Worm (Caenorhabditis elegans) whole organism, L1 larva: ENCODE measurements around the gene F47C12.7.

Source experiments
- C04F5.9 ChIP-seq: sonication (generic microtip); optimal IDR thresholded peaks from 2 replicates; lab custom pipeline; 2016; ENCODE audit warnings: missing genetic modification characterization, missing compliant biosample characterization
- C16A3.4 ChIP-seq: fragments of 150-350 bp; optimal IDR thresholded peaks from 2 replicates; lab custom pipeline; 2014; ENCODE audit warnings: missing biosample characterization, missing genetic modification characterization
- F16B12.6 ChIP-seq: fragments of 150-350 bp; optimal IDR thresholded peaks from 2 replicates; lab custom pipeline; 2014; ENCODE audit warnings: missing biosample characterization, missing genetic modification characterization
- Y116A8C.19 ChIP-seq: sonication (generic microtip); optimal IDR thresholded peaks from 2 replicates; lab custom pipeline; 2016; ENCODE audit warnings: missing compliant biosample characterization, missing genetic modification characterization, borderline replicate concordance
- alr-1 ChIP-seq: fragments of 200-800 bp; sonication (Bioruptor generic); optimal IDR thresholded peaks from 2 replicates; lab custom pipeline; 2018; ENCODE audit warnings: borderline replicate concordance, mild to moderate bottlenecking, missing genetic modification characterization, missing compliant biosample characterization
- aly-2 ChIP-seq: fragments of 150-350 bp; optimal IDR thresholded peaks from 2 replicates; lab custom pipeline; 2014; ENCODE audit warnings: missing biosample characterization, missing genetic modification characterization
- blmp-1 ChIP-seq: fragments of 150-350 bp; optimal IDR thresholded peaks from 2 replicates; lab custom pipeline; 2014; ENCODE audit warnings: missing biosample characterization, missing genetic modification characterization
- ceh-8 ChIP-seq: fragments of 200-800 bp; sonication (Bioruptor generic); optimal IDR thresholded peaks from 2 replicates; lab custom pipeline; 2018; ENCODE audit warnings: mild to moderate bottlenecking, missing genetic modification characterization, moderate library complexity, missing compliant biosample characterization
- ceh-82 ChIP-seq, 3 experiments: fragments of 150-350 bp in 1 of 3; sonication (generic microtip) in 2 of 3; optimal IDR thresholded peaks; 2 replicates each; lab custom pipeline; 2014 to 2017; ENCODE audit warnings: missing biosample characterization in 3 of 3, missing genetic modification characterization in 3 of 3
- ces-1 ChIP-seq: fragments of 150-350 bp; optimal IDR thresholded peaks from 2 replicates; lab custom pipeline; 2014; ENCODE audit warnings: missing biosample characterization, missing genetic modification reagents, missing genetic modification characterization
- dsc-1 ChIP-seq: sonication (generic microtip); optimal IDR thresholded peaks from 2 replicates; lab custom pipeline; 2016; ENCODE audit warnings: mild to moderate bottlenecking, missing genetic modification characterization, missing compliant biosample characterization
- efl-1 ChIP-seq, 4 experiments: fragments of 150-350 bp; optimal IDR thresholded peaks in 3 of 4; peaks in 1 of 4; 1 replicate in 1 of 4; 2 replicates in 3 of 4; lab custom pipeline; 2014; ENCODE audit warnings: missing biosample characterization in 2 of 4, missing genetic modification characterization in 2 of 4, missing genetic modification reagents in 2 of 4
- egl-13 ChIP-seq: sonication (generic microtip); optimal IDR thresholded peaks from 2 replicates; lab custom pipeline; 2016; ENCODE audit warnings: missing genotype, missing genetic modification reagents, missing genetic modification characterization, missing compliant biosample characterization
- elt-2 ChIP-seq: sonication (generic microtip); optimal IDR thresholded peaks from 2 replicates; lab custom pipeline; 2016; ENCODE audit warnings: missing genetic modification characterization, mild to moderate bottlenecking, inconsistent platforms, missing compliant biosample characterization, missing genetic modification reagents
- fkh-10 ChIP-seq: sonication (generic microtip); optimal IDR thresholded peaks from 2 replicates; lab custom pipeline; 2017; ENCODE audit warnings: missing biosample characterization, missing genetic modification reagents, missing genetic modification characterization
- fkh-8 ChIP-seq: sonication (generic microtip); optimal IDR thresholded peaks from 2 replicates; lab custom pipeline; 2016; ENCODE audit warnings: mild to moderate bottlenecking, missing genetic modification characterization, missing compliant biosample characterization
- grh-1 ChIP-seq: fragments of 200-800 bp; sonication (Bioruptor generic); IDR thresholded peaks from 2 replicates; pipeline ENCODE4 v1.3.6; 2022; ENCODE audit warnings: missing genetic modification reagents, missing genetic modification characterization, missing compliant biosample characterization
- hlh-17 ChIP-seq: fragments of 200-800 bp; sonication (Bioruptor generic); optimal IDR thresholded peaks from 2 replicates; lab custom pipeline; 2018; ENCODE audit warnings: missing genetic modification characterization, mild to moderate bottlenecking, missing compliant biosample characterization, moderate library complexity, borderline replicate concordance
- hlh-4 ChIP-seq: sonication (generic microtip); optimal IDR thresholded peaks from 2 replicates; lab custom pipeline; 2016; ENCODE audit warnings: mild to moderate bottlenecking, missing genetic modification characterization, missing compliant biosample characterization
- hpl-2 ChIP-seq: fragments of 150-350 bp; optimal IDR thresholded peaks from 2 replicates; lab custom pipeline; 2014; ENCODE audit warnings: missing biosample characterization, missing genetic modification reagents, missing genetic modification characterization
- isw-1 ChIP-seq: fragments of 200-800 bp; sonication (Bioruptor generic); IDR thresholded peaks from 2 replicates; pipeline ENCODE4 v1.3.6; 2022; ENCODE audit warnings: missing genetic modification characterization, missing compliant biosample characterization
- jun-1 ChIP-seq: fragments of 150-350 bp; optimal IDR thresholded peaks from 2 replicates; lab custom pipeline; 2014; ENCODE audit warnings: missing biosample characterization, missing genetic modification reagents, missing genetic modification characterization
- lin-14 ChIP-seq: fragments of 200-800 bp; sonication (Bioruptor generic); optimal IDR thresholded peaks from 2 replicates; lab custom pipeline; 2018; ENCODE audit warnings: mild to moderate bottlenecking, missing genetic modification characterization, moderate library complexity, missing compliant biosample characterization
- lin-15B ChIP-seq: fragments of 150-350 bp; sonication (generic microtip); optimal IDR thresholded peaks from 3 replicates; lab custom pipeline; 2014; ENCODE audit warnings: missing biosample characterization, missing genetic modification characterization
- lin-39 ChIP-seq: fragments of 150-350 bp; optimal IDR thresholded peaks from 2 replicates; lab custom pipeline; 2014; ENCODE audit warnings: missing biosample characterization, missing genetic modification reagents, missing genetic modification characterization
- lir-3 ChIP-seq: sonication (generic microtip); optimal IDR thresholded peaks from 2 replicates; lab custom pipeline; 2016; ENCODE audit warnings: mild to moderate bottlenecking, missing genetic modification characterization, moderate library complexity, missing compliant biosample characterization; ENCODE audit not compliant: poor library complexity
- mab-9 ChIP-seq: fragments of 200-800 bp; sonication (Bioruptor generic); IDR thresholded peaks from 2 replicates; pipeline ENCODE4 v1.3.6; 2022; ENCODE audit warnings: missing genetic modification reagents, missing genetic modification characterization, missing compliant biosample characterization
- mep-1 ChIP-seq: fragments of 150-350 bp; optimal IDR thresholded peaks from 2 replicates; lab custom pipeline; 2014; ENCODE audit warnings: missing biosample characterization, missing genetic modification characterization
- nhr-11 ChIP-seq: fragments of 150-350 bp; optimal IDR thresholded peaks from 2 replicates; lab custom pipeline; 2014; ENCODE audit warnings: missing biosample characterization, missing genetic modification characterization
- nhr-12 ChIP-seq: sonication (generic microtip); optimal IDR thresholded peaks from 2 replicates; lab custom pipeline; 2017; ENCODE audit warnings: missing biosample characterization, missing genetic modification characterization
- nhr-20 ChIP-seq: sonication (generic microtip); optimal IDR thresholded peaks from 2 replicates; lab custom pipeline; 2016; ENCODE audit warnings: mild to moderate bottlenecking, missing genetic modification characterization, missing compliant biosample characterization
- nhr-28 ChIP-seq: fragments of 150-350 bp; optimal IDR thresholded peaks from 2 replicates; lab custom pipeline; 2014; ENCODE audit warnings: missing biosample characterization, missing genetic modification characterization
- nhr-47 ChIP-seq: sonication (generic microtip); optimal IDR thresholded peaks from 2 replicates; lab custom pipeline; 2016; ENCODE audit warnings: mild to moderate bottlenecking, missing genetic modification characterization, moderate library complexity, missing compliant biosample characterization
- nhr-76 ChIP-seq: sonication (generic microtip); optimal IDR thresholded peaks from 2 replicates; lab custom pipeline; 2017; ENCODE audit warnings: missing biosample characterization, missing genetic modification characterization
- nhr-77 ChIP-seq: fragments of 150-350 bp; optimal IDR thresholded peaks from 2 replicates; lab custom pipeline; 2014; ENCODE audit warnings: missing biosample characterization, missing genetic modification characterization
- nhr-84 ChIP-seq: sonication (generic microtip); optimal IDR thresholded peaks from 2 replicates; lab custom pipeline; 2017; ENCODE audit warnings: missing biosample characterization, missing genetic modification characterization
- nhr-90 ChIP-seq: sonication (generic microtip); optimal IDR thresholded peaks from 2 replicates; lab custom pipeline; 2016; ENCODE audit warnings: mild to moderate bottlenecking, missing genetic modification characterization, missing compliant biosample characterization; ENCODE audit not compliant: poor library complexity
- pag-3 ChIP-seq: sonication (generic microtip); optimal IDR thresholded peaks from 2 replicates; lab custom pipeline; 2017; ENCODE audit warnings: missing genetic modification characterization, mild to moderate bottlenecking, missing compliant biosample characterization, antibody characterized with exemption, borderline replicate concordance; ENCODE audit not compliant: insufficient read depth
- pax-3 ChIP-seq: fragments of 200-800 bp; sonication (Bioruptor generic); optimal IDR thresholded peaks from 2 replicates; lab custom pipeline; 2018; ENCODE audit warnings: mild to moderate bottlenecking, missing genetic modification characterization, moderate library complexity, missing compliant biosample characterization
- rnt-1 ChIP-seq: sonication (generic microtip); optimal IDR thresholded peaks from 2 replicates; lab custom pipeline; 2016; ENCODE audit warnings: mild to moderate bottlenecking, missing genetic modification characterization, moderate library complexity, missing compliant biosample characterization
- snpc-4 ChIP-seq: fragments of 150-350 bp; optimal IDR thresholded peaks from 2 replicates; lab custom pipeline; 2014; ENCODE audit warnings: missing biosample characterization, missing genetic modification characterization
- sup-37 ChIP-seq: fragments of 200-800 bp; sonication (Bioruptor generic); optimal IDR thresholded peaks from 2 replicates; lab custom pipeline; 2018; ENCODE audit warnings: mild to moderate bottlenecking, missing genetic modification characterization, missing compliant biosample characterization
- swsn-7 ChIP-seq: sonication (generic microtip); optimal IDR thresholded peaks from 2 replicates; lab custom pipeline; 2016; ENCODE audit warnings: missing genetic modification characterization, missing compliant biosample characterization
- tbx-2 ChIP-seq: sonication (generic microtip); optimal IDR thresholded peaks from 2 replicates; lab custom pipeline; 2016; ENCODE audit warnings: missing genetic modification characterization, missing compliant biosample characterization
- tlp-1 ChIP-seq: fragments of 150-350 bp; optimal IDR thresholded peaks from 2 replicates; lab custom pipeline; 2014; ENCODE audit warnings: missing biosample characterization, missing genetic modification characterization
- unc-30 ChIP-seq: sonication (generic microtip); optimal IDR thresholded peaks from 2 replicates; lab custom pipeline; 2017; ENCODE audit warnings: missing biosample characterization, missing genetic modification characterization
- unc-62 ChIP-seq: fragments of 150-350 bp; optimal IDR thresholded peaks from 2 replicates; lab custom pipeline; 2014; ENCODE audit warnings: missing biosample characterization, missing genetic modification reagents, missing genetic modification characterization
- vab-15 ChIP-seq: sonication (generic microtip); optimal IDR thresholded peaks from 2 replicates; lab custom pipeline; 2017; ENCODE audit warnings: missing genotype, mild to moderate bottlenecking, missing genetic modification characterization, missing compliant biosample characterization
- xbp-1 ChIP-seq: sonication (generic microtip); optimal IDR thresholded peaks from 2 replicates; lab custom pipeline; 2016; ENCODE audit warnings: missing genetic modification characterization, missing compliant biosample characterization
- zag-1 ChIP-seq: fragments of 150-350 bp; optimal IDR thresholded peaks from 2 replicates; lab custom pipeline; 2014; ENCODE audit warnings: missing biosample characterization, missing genetic modification characterization
- zip-4 ChIP-seq: fragments of 200-800 bp; sonication (Bioruptor generic); optimal IDR thresholded peaks from 2 replicates; lab custom pipeline; 2018; ENCODE audit warnings: mild to moderate bottlenecking, missing genetic modification characterization, moderate library complexity, missing compliant biosample characterization
- ztf-11 ChIP-seq, 2 experiments: sonication (generic microtip); optimal IDR thresholded peaks; 2 replicates each; lab custom pipeline; 2016 to 2017; ENCODE audit warnings: missing genetic modification characterization in 2 of 2, missing biosample characterization in 1 of 2, missing compliant biosample characterization in 1 of 2

F47C12.7 gene

DNA sequence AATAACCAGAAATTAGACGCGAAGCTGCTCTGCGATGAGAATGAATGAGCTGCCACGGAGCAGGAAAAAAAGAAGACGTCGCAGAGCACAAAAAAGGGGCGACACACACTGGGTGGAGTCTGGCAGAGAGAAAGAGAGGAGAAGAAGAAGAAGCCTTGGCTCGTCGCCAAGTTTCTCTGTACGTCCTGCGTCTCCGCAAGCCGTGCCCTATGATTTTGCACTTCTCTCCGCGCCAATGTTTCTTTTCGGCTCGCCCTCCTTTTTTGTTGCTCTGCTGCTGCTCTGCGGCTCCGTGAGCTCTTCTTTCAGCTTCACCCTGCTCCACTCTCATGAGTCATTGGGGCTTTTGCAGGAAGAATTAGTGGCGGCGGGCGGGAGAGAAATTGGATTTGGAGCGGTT is 39.6 kb upstream of the F47C12.7 start, which contains the start of gene hlh-30 (continued):
- TF ChIP-seq nhr-76 (no peak), nhr-12 (no peak), F16B12.6 (tag; lab: Kevin White, UChicago) (no peak), fkh-8 (peak; percentile 88), C16A3.4 (tag; lab: Kevin White, UChicago) (no peak), tlp-1 (tag; lab: Kevin White, UChicago) (no peak), tbx-2 (tag; lab: Kevin White, UChicago) (peak; percentile 73), grh-1 (no peak), sup-37 (GFP tag; lab: Kevin White, UChicago) (no peak), aly-2 (tag; lab: Kevin White, UChicago) (no peak), elt-2 (tag; lab: Kevin White, UChicago) (no peak), nhr-11 (tag; lab: Kevin White, UChicago) (no peak), zag-1 (tag; lab: Kevin White, UChicago) (no peak), nhr-84 (tag; lab: Kevin White, UChicago) (no peak), ceh-82 (tag; optimal IDR thresholded peaks at IDR 0.05; lab: Kevin White, UChicago) (peak; percentile 5 to 80 (median 23)), alr-1 (tag; lab: Kevin White, UChicago) (no peak), dsc-1 (tag; lab: Kevin White, UChicago) (peak; percentile 41), egl-13 (peak; percentile 78), hpl-2 (GFP tag; lab: Kevin White, UChicago) (no peak), lin-15B (tag; lab: Kevin White, UChicago) (no peak), ztf-11 (tag; optimal IDR thresholded peaks at IDR 0.05; lab: Kevin White, UChicago) (peak in 1 of 2 experiments; percentile 9), pax-3 (tag; lab: Kevin White, UChicago) (no peak), zip-4 (GFP tag; lab: Kevin White, UChicago) (no peak), isw-1 (GFP tag; lab: Robert Waterston, UW) (peak; percentile 43; the same call in 1 of the 2 replicates), hlh-4 (tag; lab: Kevin White, UChicago) (no peak), swsn-7 (tag; lab: Kevin White, UChicago) (peak; percentile 49), xbp-1 (tag; lab: Kevin White, UChicago) (peak; percentile 43), mep-1 (tag; lab: Kevin White, UChicago) (no peak), ces-1 (GFP tag; lab: Kevin White, UChicago) (no peak), snpc-4 (tag; lab: Kevin White, UChicago) (no peak), nhr-28 (no peak), Y116A8C.19 (tag; lab: Kevin White, UChicago) (no peak), ceh-8 (GFP tag; lab: Kevin White, UChicago) (peak; percentile 29), mab-9 (GFP tag; lab: Robert Waterston, UW) (no peak), jun-1 (tag; lab: Kevin White, UChicago) (no peak), unc-62 (GFP tag; lab: Kevin White, UChicago) (no peak), lir-3 (tag; lab: Kevin White, UChicago) (no peak), rnt-1 (no peak), efl-1 (optimal IDR thresholded peaks at IDR 0.05; lab: Kevin White, UChicago) (peak; percentile 49 to 51), efl-1 (GFP tag; optimal IDR thresholded peaks at IDR 0.05 in 1 of 2; lab: Kevin White, UChicago) (peak; percentile 11 to 88), nhr-20 (tag; lab: Kevin White, UChicago) (peak; percentile 11), lin-14 (GFP tag; lab: Kevin White, UChicago) (peak; percentile 88), lin-39 (no peak), fkh-10 (GFP tag; lab: Kevin White, UChicago) (peak; percentile 59), hlh-17 (no peak), nhr-47 (tag; lab: Kevin White, UChicago) (peak; percentile 75), vab-15 (no peak), blmp-1 (tag; lab: Kevin White, UChicago) (no peak), C04F5.9 (tag; lab: Kevin White, UChicago) (no peak), unc-30 (no peak), nhr-77 (tag; lab: Kevin White, UChicago) (no peak), pag-3 (tag; lab: Kevin White, UChicago) (no peak), nhr-90 (tag; lab: Kevin White, UChicago) (no peak)
